Fruit fly (Drosophila melanogaster) whole organism, embryonic: ENCODE measurements around the gene dbe.

Experiments
- B-H2 ChIP-seq: fragments of 200-800 bp; sonication (Bioruptor generic); optimal IDR thresholded peaks from 2 replicates; lab custom pipeline; 2018; ENCODE audit warnings: missing biosample characterization, mild to moderate bottlenecking, missing genetic modification characterization
- CG11695 ChIP-seq: fragments of 200-800 bp; sonication (Bioruptor generic); IDR thresholded peaks from 3 replicates; pipeline ENCODE4 v1.3.6; 2022; ENCODE audit warnings: missing biosample characterization, missing genetic modification characterization
- CG12104 ChIP-seq: fragments of 200-800 bp; sonication (Bioruptor generic); optimal IDR thresholded peaks from 3 replicates; lab custom pipeline; 2016; ENCODE audit warnings: missing biosample characterization, missing genetic modification characterization
- CG12744 ChIP-seq: fragments of 200-800 bp; sonication (Bioruptor generic); optimal IDR thresholded peaks from 2 replicates; lab custom pipeline; 2016; ENCODE audit warnings: missing biosample characterization, missing genetic modification characterization
- CG14014 ChIP-seq: fragments of 200-800 bp; sonication (Bioruptor generic); IDR thresholded peaks from 2 replicates; pipeline ENCODE4 v1.3.6; 2022; ENCODE audit warnings: missing biosample characterization, missing genetic modification characterization
- CG16813 ChIP-seq: fragments of 200-800 bp; sonication (Bioruptor generic); IDR thresholded peaks from 3 replicates; pipeline ENCODE4 v1.3.6; 2022; ENCODE audit warnings: missing biosample characterization, missing genetic modification characterization; ENCODE audit not compliant: partially characterized antibody
- CG17568 ChIP-seq: fragments of 200-800 bp; sonication (Bioruptor generic); optimal IDR thresholded peaks from 2 replicates; lab custom pipeline; 2018; ENCODE audit warnings: missing biosample characterization, mild to moderate bottlenecking, missing genetic modification characterization, moderate library complexity
- CG17802 ChIP-seq: fragments of 200-800 bp; sonication (Bioruptor generic); optimal IDR thresholded peaks from 2 replicates; lab custom pipeline; 2018; ENCODE audit warnings: missing biosample characterization, mild to moderate bottlenecking, missing genetic modification characterization, moderate library complexity
- CG2202 ChIP-seq: fragments of 200-800 bp; sonication (Bioruptor generic); optimal IDR thresholded peaks from 2 replicates; lab custom pipeline; 2018; ENCODE audit warnings: missing biosample characterization, mild to moderate bottlenecking, missing genetic modification characterization
- CG30403 ChIP-seq: fragments of 200-800 bp; sonication (Bioruptor generic); optimal IDR thresholded peaks from 3 replicates; lab custom pipeline; 2016; ENCODE audit warnings: missing biosample characterization, missing genetic modification characterization
- CG30431 ChIP-seq: fragments of 200-800 bp; sonication (Bioruptor generic); optimal IDR thresholded peaks from 2 replicates; lab custom pipeline; 2017; ENCODE audit warnings: missing biosample characterization, missing genetic modification characterization
- CG33213 ChIP-seq: fragments of 200-800 bp; sonication (Bioruptor generic); optimal IDR thresholded peaks from 3 replicates; lab custom pipeline; 2016; ENCODE audit warnings: missing biosample characterization, missing genetic modification characterization
- CG3995 ChIP-seq: fragments of 200-800 bp; sonication (Bioruptor generic); optimal IDR thresholded peaks from 3 replicates; lab custom pipeline; 2016; ENCODE audit warnings: missing biosample characterization, missing genetic modification characterization
- CG6765 ChIP-seq: fragments of 200-800 bp; sonication (Bioruptor generic); optimal IDR thresholded peaks from 3 replicates; lab custom pipeline; 2017; ENCODE audit warnings: missing biosample characterization, mild to moderate bottlenecking, missing genetic modification characterization
- CG8290 ChIP-seq, 3 experiments: fragments of 200-800 bp; sonication (Bioruptor generic); optimal IDR thresholded peaks; 2 replicates each; lab custom pipeline; 2016 to 2019; ENCODE audit warnings: missing biosample characterization in 3 of 3, missing genetic modification characterization in 3 of 3, mild to moderate bottlenecking in 2 of 3, moderate library complexity in 1 of 3
- CG8765 ChIP-seq: fragments of 200-800 bp; sonication (Bioruptor generic); IDR thresholded peaks from 2 replicates; pipeline ENCODE4 v1.3.6; 2022; ENCODE audit warnings: missing biosample characterization, missing genetic modification characterization
- CG8944 ChIP-seq: fragments of 200-800 bp; sonication (Bioruptor generic); optimal IDR thresholded peaks from 3 replicates; lab custom pipeline; 2016; ENCODE audit warnings: missing biosample characterization, missing genetic modification characterization
- CG9727 ChIP-seq: fragments of 200-800 bp; sonication (Bioruptor generic); optimal IDR thresholded peaks from 3 replicates; lab custom pipeline; 2017; ENCODE audit warnings: missing biosample characterization, mild to moderate bottlenecking, missing genetic modification characterization
- CHES-1-like ChIP-seq: fragments of 200-800 bp; sonication (Bioruptor generic); optimal IDR thresholded peaks from 2 replicates; lab custom pipeline; 2016; ENCODE audit warnings: missing biosample characterization, missing genetic modification characterization
- CoRest ChIP-seq: fragments of 200-800 bp; sonication (Bioruptor generic); optimal IDR thresholded peaks from 3 replicates; lab custom pipeline; 2018; ENCODE audit warnings: missing biosample characterization, mild to moderate bottlenecking, missing genetic modification characterization, moderate library complexity
- D19A ChIP-seq: fragments of 200-800 bp; optimal IDR thresholded peaks from 3 replicates; lab custom pipeline; 2019; ENCODE audit warnings: missing biosample characterization, mild to moderate bottlenecking, missing genetic modification characterization, moderate library complexity
- Doc3 ChIP-seq: fragments of 200-800 bp; sonication (Bioruptor generic); IDR thresholded peaks from 3 replicates; pipeline ENCODE4 v1.3.6; 2022; ENCODE audit warnings: missing biosample characterization, missing genetic modification characterization; ENCODE audit not compliant: partially characterized antibody
- Gsc ChIP-seq: fragments of 200-800 bp; sonication (Bioruptor generic); IDR thresholded peaks from 2 replicates; pipeline ENCODE4 v1.3.6; 2022; ENCODE audit warnings: missing biosample characterization, missing genetic modification characterization
- Hand ChIP-seq: fragments of 200-800 bp; sonication (Bioruptor generic); optimal IDR thresholded peaks from 2 replicates; lab custom pipeline; 2017; ENCODE audit warnings: mild to moderate bottlenecking, missing biosample characterization, missing genetic modification reagents, missing genetic modification characterization
- Hey ChIP-seq: fragments of 200-800 bp; sonication (Bioruptor generic); optimal IDR thresholded peaks from 3 replicates; lab custom pipeline; 2018; ENCODE audit warnings: missing biosample characterization, mild to moderate bottlenecking, missing genetic modification characterization
- Lhr ChIP-seq: fragments of 200-800 bp; sonication (Bioruptor generic); optimal IDR thresholded peaks from 3 replicates; lab custom pipeline; 2017; ENCODE audit warnings: mild to moderate bottlenecking, missing biosample characterization, missing genetic modification reagents, missing genetic modification characterization
- NFAT ChIP-seq: fragments of 200-800 bp; sonication (Bioruptor generic); IDR thresholded peaks from 2 replicates; pipeline ENCODE4 v1.3.6; 2022; ENCODE audit warnings: missing biosample characterization, missing genetic modification characterization
- Ravus ChIP-seq: fragments of 200-800 bp; sonication (Bioruptor generic); IDR thresholded peaks from 2 replicates; pipeline ENCODE4 v1.3.6; 2022; ENCODE audit warnings: missing biosample characterization, missing genetic modification characterization
- Sox102F ChIP-seq: fragments of 200-800 bp; sonication (Bioruptor generic); optimal IDR thresholded peaks from 2 replicates; lab custom pipeline; 2018; ENCODE audit warnings: missing biosample characterization, mild to moderate bottlenecking, missing genetic modification characterization, moderate library complexity
- Spps ChIP-seq: fragments of 200-800 bp; sonication (Bioruptor generic); optimal IDR thresholded peaks from 2 replicates; lab custom pipeline; 2018; ENCODE audit warnings: missing biosample characterization, mild to moderate bottlenecking, missing genetic modification characterization
- Ssrp ChIP-seq: fragments of 200-800 bp; sonication (Bioruptor generic); optimal IDR thresholded peaks from 2 replicates; lab custom pipeline; 2018; ENCODE audit warnings: missing biosample characterization, mild to moderate bottlenecking, missing genetic modification characterization, moderate library complexity
- YL-1 ChIP-seq: fragments of 200-800 bp; sonication (Bioruptor generic); optimal IDR thresholded peaks from 3 replicates; lab custom pipeline; 2017; ENCODE audit warnings: missing biosample characterization, mild to moderate bottlenecking, missing genetic modification characterization
- crol ChIP-seq: fragments of 200-800 bp; sonication (Bioruptor generic); IDR thresholded peaks from 2 replicates; pipeline ENCODE4 v1.3.6; 2022; ENCODE audit warnings: missing biosample characterization, missing genetic modification characterization
- ems ChIP-seq: fragments of 200-800 bp; sonication (Bioruptor generic); optimal IDR thresholded peaks from 3 replicates; lab custom pipeline; 2016; ENCODE audit warnings: missing biosample characterization, missing genetic modification characterization
- exex ChIP-seq: fragments of 200-800 bp; sonication (Bioruptor generic); optimal IDR thresholded peaks from 4 replicates; lab custom pipeline; 2018; ENCODE audit warnings: missing biosample characterization, mild to moderate bottlenecking, missing genetic modification characterization, moderate library complexity
- fru ChIP-seq: fragments of >200 bp; optimal IDR thresholded peaks from 2 replicates; lab custom pipeline; 2017
- ftz-f1 ChIP-seq: fragments of 200-800 bp; sonication (Bioruptor generic); optimal IDR thresholded peaks from 2 replicates; lab custom pipeline; 2016; ENCODE audit warnings: missing biosample characterization, missing genetic modification characterization
- jing ChIP-seq: fragments of 200-800 bp; sonication (Bioruptor generic); optimal IDR thresholded peaks from 2 replicates; lab custom pipeline; 2018; ENCODE audit warnings: missing biosample characterization, mild to moderate bottlenecking, missing genetic modification characterization
- luna ChIP-seq: fragments of 200-800 bp; sonication (Bioruptor generic); optimal IDR thresholded peaks from 2 replicates; lab custom pipeline; 2016; ENCODE audit warnings: missing biosample characterization, missing genetic modification characterization
- mld ChIP-seq: fragments of 200-800 bp; sonication (Bioruptor generic); IDR thresholded peaks from 3 replicates; pipeline ENCODE4 v1.3.6; 2022; ENCODE audit warnings: missing biosample characterization, missing genetic modification characterization; ENCODE audit not compliant: partially characterized antibody
- odd ChIP-seq: fragments of 200-800 bp; sonication (Bioruptor generic); optimal IDR thresholded peaks from 2 replicates; lab custom pipeline; 2017; ENCODE audit warnings: missing biosample characterization, mild to moderate bottlenecking, missing genetic modification characterization
- otp ChIP-seq: fragments of 200-800 bp; sonication (Bioruptor generic); IDR thresholded peaks from 3 replicates; pipeline ENCODE4, ENCODE4 v1.3.6; 2022; ENCODE audit warnings: missing biosample characterization, missing genetic modification characterization
- prd ChIP-seq, 3 experiments: fragments of >200 bp in 2 of 3; fragments of 200-800 bp in 1 of 3; sonication (Bioruptor generic) in 1 of 3; optimal IDR thresholded peaks in 2 of 3; IDR thresholded peaks in 1 of 3; 2 replicates in 2 of 3; 3 replicates in 1 of 3; pipeline versions ENCODE4 v1.3.6 to Lab custom; 2017 to 2022; ENCODE audit warnings: missing biosample characterization in 1 of 3, missing genetic modification characterization in 1 of 3
- row ChIP-seq: fragments of 200-800 bp; sonication (Bioruptor generic); IDR thresholded peaks from 3 replicates; pipeline ENCODE4 v1.3.6; 2022; ENCODE audit warnings: missing biosample characterization, missing genetic modification characterization
- sr ChIP-seq: fragments of 200-800 bp; sonication (Bioruptor generic); IDR thresholded peaks from 3 replicates; pipeline ENCODE4 v1.3.6; 2022; ENCODE audit warnings: missing biosample characterization, missing genetic modification characterization
- sug ChIP-seq: fragments of 200-800 bp; optimal IDR thresholded peaks from 2 replicates; lab custom pipeline; 2019; ENCODE audit warnings: missing biosample characterization, mild to moderate bottlenecking, missing genetic modification characterization, moderate library complexity
- tgo ChIP-seq: fragments of 200-800 bp; sonication (Bioruptor generic); IDR thresholded peaks from 3 replicates; pipeline ENCODE4 v1.3.6; 2022; ENCODE audit warnings: missing biosample characterization, missing genetic modification characterization
- zen ChIP-seq: fragments of 200-800 bp; sonication (Bioruptor generic); optimal IDR thresholded peaks from 3 replicates; lab custom pipeline; 2018; ENCODE audit warnings: missing biosample characterization, mild to moderate bottlenecking, missing genetic modification characterization, moderate library complexity
- zen2 ChIP-seq: fragments of 200-800 bp; sonication (Bioruptor generic); IDR thresholded peaks from 3 replicates; pipeline ENCODE4 v1.3.6; 2022; ENCODE audit warnings: missing biosample characterization, missing genetic modification characterization; ENCODE audit not compliant: partially characterized antibody

The dbe gene

DNA sequence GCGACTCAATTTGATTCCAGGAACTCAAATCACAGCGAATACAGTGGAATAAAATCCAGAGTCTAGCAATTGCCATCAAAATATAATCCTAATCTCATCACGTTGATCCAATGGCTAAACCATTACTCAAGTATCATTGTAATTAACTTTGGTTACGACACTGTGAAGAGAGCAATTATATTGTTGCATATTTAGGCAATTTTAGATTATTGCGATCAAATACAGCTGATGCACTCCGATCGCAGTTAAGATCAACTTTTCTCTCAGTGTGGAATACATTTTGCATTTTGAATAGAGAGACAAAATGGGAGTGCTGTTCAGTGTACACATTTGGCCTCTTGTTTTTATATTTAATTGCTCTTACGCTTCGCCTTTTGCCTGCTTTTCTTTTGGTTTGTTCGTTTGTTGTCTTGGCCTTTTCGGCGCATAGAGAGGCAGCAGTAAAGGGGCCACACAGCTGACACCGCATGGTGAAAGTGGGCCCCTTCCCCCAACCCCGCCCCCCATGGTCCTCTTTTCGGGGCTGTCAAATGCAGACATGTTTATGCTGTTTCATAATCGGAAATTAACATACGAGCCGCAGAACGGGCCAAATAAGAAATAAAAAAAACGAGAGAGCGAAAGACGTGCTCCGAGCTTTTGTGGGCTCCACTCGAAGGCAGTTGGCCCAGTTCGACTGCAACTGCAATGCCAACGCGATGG is 23.3 kb downstream of the dbe start (continued):
- TF ChIP-seq CG30431 (GFP tag; lab: Kevin White, UChicago) (peak; percentile 47), CG6765 (no peak), mld (GFP tag; lab: Robert Waterston, UW) (no peak), Ssrp (tag; lab: Kevin White, UChicago) (peak; percentile 69), crol (peak; percentile 73), ems (GFP tag; lab: Kevin White, UChicago) (peak; percentile 41), D19A (tag; lab: Kevin White, UChicago) (peak; percentile 47), Lhr (no peak), fru (lab: Kevin White, UChicago) (no peak), CG3995 (GFP tag; lab: Kevin White, UChicago) (no peak), Spps (tag; lab: Kevin White, UChicago) (no peak), zen2 (no peak), Gsc (no peak), tgo (peak; percentile 40; the same call in 1 of the 3 replicates), Sox102F (peak; percentile 85), odd (GFP tag; lab: Kevin White, UChicago) (peak; percentile 29), prd (optimal IDR thresholded peaks at IDR 0.05; lab: Kevin White, UChicago) (no peak), prd (GFP tag; IDR thresholded peaks at IDR 0.05; lab: Robert Waterston, UW) (peak; percentile 62; the same call in 2 of the 3 replicates), otp (GFP tag; lab: Robert Waterston, UW) (peak; percentile 31; the same call in 1 of the 3 replicates), exex (tag; lab: Kevin White, UChicago) (no peak), CG8944 (GFP tag; lab: Kevin White, UChicago) (no peak), CG11695 (GFP tag; lab: Robert Waterston, UW) (no peak), sug (tag; lab: Kevin White, UChicago) (no peak), luna (GFP tag; lab: Kevin White, UChicago) (no peak), CG17802 (tag; lab: Kevin White, UChicago) (peak; percentile 34), CG33213 (GFP tag; lab: Kevin White, UChicago) (peak; percentile 39), CG9727 (peak; percentile 37), zen (tag; lab: Kevin White, UChicago) (no peak), Hand (GFP tag; lab: Kevin White, UChicago) (no peak), CG16813 (GFP tag; lab: Robert Waterston, UW) (no peak), jing (GFP tag; lab: Kevin White, UChicago) (peak; percentile 61), row (GFP tag; lab: Robert Waterston, UW) (peak; percentile 70), sr (GFP tag; lab: Robert Waterston, UW) (no peak), Doc3 (GFP tag; lab: Robert Waterston, UW) (no peak), CG30403 (GFP tag; lab: Kevin White, UChicago) (peak; percentile 66), CG14014 (GFP tag; lab: Robert Waterston, UW) (peak; percentile 32; the same call in 1 of the 2 replicates), NFAT (GFP tag; lab: Robert Waterston, UW) (0 out of 2 replicates have a peak, but pooled peaks have one; percentile 30), CoRest (tag; lab: Kevin White, UChicago) (peak; percentile 68), CG12104 (GFP tag; lab: Kevin White, UChicago) (no peak), CG17568 (GFP tag; lab: Kevin White, UChicago) (peak; percentile 48), CG8290 (GFP tag; optimal IDR thresholded peaks at IDR 0.05; lab: Kevin White, UChicago) (peak; percentile 11), CG8290 (tag; optimal IDR thresholded peaks at IDR 0.05; lab: Kevin White, UChicago) (peak in 1 of 2 experiments; percentile 72), YL-1 (GFP tag; lab: Kevin White, UChicago) (no peak), Hey (tag; lab: Kevin White, UChicago) (no peak), ftz-f1 (GFP tag; lab: Kevin White, UChicago) (no peak), B-H2 (GFP tag; lab: Kevin White, UChicago) (no peak), CG8765 (no peak), CG2202 (tag; lab: Kevin White, UChicago) (no peak), CHES-1-like (peak; percentile 56), CG12744 (GFP tag; lab: Kevin White, UChicago) (no peak), Ravus (GFP tag; lab: Robert Waterston, UW) (no peak)
